Fruit fly (Drosophila melanogaster): ENCODE measurements around the gene ifc.

ifc gene

dm6 chr2L:5997609-5998229 is 11.6 kb downstream of the ifc start (continued):
- TF ChIP-seq Nf-YB (GFP tag; optimal IDR thresholded peaks at IDR 0.05) (peak; percentile 39), run (tag; optimal IDR thresholded peaks at IDR 0.05) (peak; percentile 68), CG11504 (tag; optimal IDR thresholded peaks at IDR 0.05) (no peak), row (GFP tag; IDR thresholded peaks at IDR 0.05) (no peak), CG9727 (GFP tag; optimal IDR thresholded peaks at IDR 0.05) (peak; percentile 67), grn (GFP tag; optimal IDR thresholded peaks at IDR 0.05) (no peak), Ada2b (GFP tag; IDR thresholded peaks at IDR 0.05) (no peak), HLH3B (GFP tag; IDR thresholded peaks at IDR 0.05) (no peak; the same call in 1 of the 2 replicates), tll (GFP tag; optimal IDR thresholded peaks at IDR 0.05) (no peak), CG17568 (GFP tag; optimal IDR thresholded peaks at IDR 0.05) (no peak), NC2α (GFP tag; optimal IDR thresholded peaks at IDR 0.05) (no peak), ewg (GFP tag; optimal IDR thresholded peaks at IDR 0.05) (peak; percentile 18), CG8388 (GFP tag; optimal IDR thresholded peaks at IDR 0.05) (peak; percentile 57), sima (GFP tag; optimal IDR thresholded peaks at IDR 0.05) (no peak), Rfx (GFP tag; IDR thresholded peaks at IDR 0.05) (peak; percentile 28; the same call in 1 of the 2 replicates), CG5180 (GFP tag; optimal IDR thresholded peaks at IDR 0.05) (peak; percentile 72), crc (GFP tag; optimal IDR thresholded peaks at IDR 0.05) (no peak), croc (GFP tag; conservative IDR thresholded peaks at IDR 0.05) (no peak), Pdp1 (GFP tag; optimal IDR thresholded peaks at IDR 0.05) (no peak), CG2712 (tag; optimal IDR thresholded peaks at IDR 0.05) (peak; percentile 49), CG12744 (GFP tag; optimal IDR thresholded peaks at IDR 0.05) (no peak), CkIIα-i1 (GFP tag; IDR thresholded peaks at IDR 0.05) (no peak), CG4282 (GFP tag; optimal IDR thresholded peaks at IDR 0.05) (no peak), fd102C (GFP tag; optimal IDR thresholded peaks at IDR 0.05) (peak; percentile 13), NK7.1 (GFP tag; optimal IDR thresholded peaks at IDR 0.05) (no peak), yki (optimal IDR thresholded peaks at IDR 0.05) (no peak), CrebB (tag; optimal IDR thresholded peaks at IDR 0.05) (peak; percentile 48), Atf6 (GFP tag; IDR thresholded peaks at IDR 0.05) (0 out of 2 replicates have a peak, but pooled peaks have one; percentile 34), ssp (GFP tag; IDR thresholded peaks at IDR 0.05) (no peak), CG7928 (GFP tag; optimal IDR thresholded peaks at IDR 0.05) (no peak), Hr3 (GFP tag; optimal IDR thresholded peaks at IDR 0.05) (no peak), CG10147 (GFP tag; optimal IDR thresholded peaks at IDR 0.05) (peak; percentile 29), CG12155 (GFP tag; optimal IDR thresholded peaks at IDR 0.05) (no peak), Asciz (GFP tag; optimal IDR thresholded peaks at IDR 0.05) (peak; percentile 79), Gsc (GFP tag; IDR thresholded peaks at IDR 0.05) (no peak), klu (GFP tag; IDR thresholded peaks at IDR 0.05) (no peak), Hand (GFP tag; optimal IDR thresholded peaks at IDR 0.05) (no peak), CG8281 (tag; optimal IDR thresholded peaks at IDR 0.05) (peak; percentile 33), Six4 (GFP tag; optimal IDR thresholded peaks at IDR 0.05) (no peak), CG4424 (GFP tag; optimal IDR thresholded peaks at IDR 0.05) (no peak), emc (GFP tag; optimal IDR thresholded peaks at IDR 0.05) (no peak), fu2 (GFP tag; optimal IDR thresholded peaks at IDR 0.05) (no peak), CG32532 (GFP tag; IDR thresholded peaks at IDR 0.05) (0 out of 2 replicates have a peak, but pooled peaks have one; percentile 12), CTCF (GFP tag; optimal IDR thresholded peaks at IDR 0.05) (peak; percentile 47), Atf3 (GFP tag; optimal IDR thresholded peaks at IDR 0.05) (no peak), onecut (GFP tag; IDR thresholded peaks at IDR 0.05) (peak; percentile 69), twi (tag; optimal IDR thresholded peaks at IDR 0.05) (peak; percentile 19), Chrac-16 (GFP tag; optimal IDR thresholded peaks at IDR 0.05) (no peak), CG11398 (GFP tag; optimal IDR thresholded peaks at IDR 0.05) (no peak), CG34422 (GFP tag; IDR thresholded peaks at IDR 0.05) (no peak), Hmr (GFP tag; optimal IDR thresholded peaks at IDR 0.05) (no peak), dm (GFP tag; optimal IDR thresholded peaks at IDR 0.05) (no peak)

Data from whole organism, embryonic.